Fruit fly (Drosophila melanogaster) Kc167 (cell line): Measurements from ENCODE around the gene CG32625.

Experiments
- Myc ChIP-seq: fragments of >200 bp; optimal IDR thresholded peaks from 2 replicates; lab custom pipeline; 2017; ENCODE audit warnings: missing external identifiers
- Sin3A ChIP-seq: fragments of >200 bp; optimal IDR thresholded peaks from 2 replicates; lab custom pipeline; 2018; ENCODE audit warnings: missing external identifiers
- insv ChIP-seq: fragments of >200 bp; optimal IDR thresholded peaks from 3 replicates; lab custom pipeline; 2018; ENCODE audit warnings: missing external identifiers
- psq ChIP-seq: fragments of >200 bp; optimal IDR thresholded peaks from 2 replicates; lab custom pipeline; 2017; ENCODE audit warnings: missing external identifiers

dm6 chrX:13786037-13786667 lies 29.5 kb upstream of the CG32625 start:
- no peak for TF ChIP-seq Sin3A (lab: Kevin White, UChicago)
- TF ChIP-seq psq (lab: Kevin White, UChicago), result no peak
- TF ChIP-seq insv (lab: Kevin White, UChicago), result no peak
- no peak for TF ChIP-seq Myc (lab: Kevin White, UChicago)
